Fruit fly (Drosophila melanogaster) whole organism: ENCODE measurements around the gene Mst85C.

Experiments used
- Dll ChIP-seq: fragments of >200 bp; optimal IDR thresholded peaks from 2 replicates; lab custom pipeline; 2017
- psq ChIP-seq: fragments of >200 bp; optimal IDR thresholded peaks from 2 replicates; lab custom pipeline; 2017

DNA sequence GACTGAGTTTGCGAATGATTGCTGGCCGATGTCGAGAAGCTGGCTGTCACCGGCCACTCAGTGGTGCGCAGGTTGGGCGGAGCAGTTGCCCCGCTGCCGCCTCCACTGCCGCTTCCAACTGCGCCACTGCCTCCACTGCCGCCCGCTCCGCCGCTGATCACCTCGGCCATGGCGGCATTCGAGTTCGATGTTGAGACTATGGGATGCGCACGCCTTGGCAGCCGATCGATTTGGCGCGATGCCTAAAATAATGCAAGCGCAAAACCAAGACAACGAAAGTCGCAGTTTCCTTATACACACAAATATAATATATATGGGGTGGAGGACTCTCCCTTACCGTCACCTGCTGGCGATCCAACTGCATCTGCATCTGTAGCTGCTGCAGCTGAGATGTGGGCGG, 36.7 kb upstream of the Mst85C start:
- TF ChIP-seq Dll, result no peak
- no peak for TF ChIP-seq psq (lab: Kevin White, UChicago)
